Worm (Caenorhabditis elegans): ENCODE measurements around the gene C16B8.3.
A peak's percentile ranks its signal among the peaks of the same experiment; 100 is the strongest.

The C16B8.3 gene

ce11 chrX:3969980-3970403 lies 1.6 kb upstream of the C16B8.3 start:
- TF ChIP-seq snpc-4 (tag; optimal IDR thresholded peaks at IDR 0.05) = no peak
- TF ChIP-seq unc-130 (tag; optimal IDR thresholded peaks at IDR 0.05) = peak; percentile 87
- no peak; the same call in 1 of the 2 replicates for TF ChIP-seq unc-98 (GFP tag; IDR thresholded peaks at IDR 0.05)
- peak; percentile 52 for TF ChIP-seq fos-1 (tag; optimal IDR thresholded peaks at IDR 0.05)
- peak; percentile 62 to 72 for TF ChIP-seq lsy-2 (tag; optimal IDR thresholded peaks at IDR 0.05)
- peak; percentile 35 to 46 for TF ChIP-seq efl-1 (optimal IDR thresholded peaks at IDR 0.05)
- TF ChIP-seq efl-1 (GFP tag; optimal IDR thresholded peaks at IDR 0.05 in 1 of 2) = peak; percentile 7 to 95
- TF ChIP-seq ceh-8 (GFP tag; optimal IDR thresholded peaks at IDR 0.05) = no peak
- TF ChIP-seq ces-1 (GFP tag; optimal IDR thresholded peaks at IDR 0.05) = peak; percentile 0
- TF ChIP-seq lin-35 (GFP tag; optimal IDR thresholded peaks at IDR 0.05) = peak; percentile 43 to 78
- no peak for TF ChIP-seq unc-62 (GFP tag; optimal IDR thresholded peaks at IDR 0.05)
- TF ChIP-seq lin-15B (tag; optimal IDR thresholded peaks at IDR 0.05) = peak; percentile 12
- peak; percentile 77 for TF ChIP-seq nhr-77 (tag; optimal IDR thresholded peaks at IDR 0.05)
- TF ChIP-seq zag-1 (tag; optimal IDR thresholded peaks at IDR 0.05) = no peak
- peak; percentile 71 for TF ChIP-seq tbx-2 (tag; optimal IDR thresholded peaks at IDR 0.05)
- TF ChIP-seq fkh-4 (tag; optimal IDR thresholded peaks at IDR 0.05; ENCODE audit: borderline replicate concordance) = no peak
- TF ChIP-seq ztf-11 (tag; optimal IDR thresholded peaks at IDR 0.05) = peak in 1 of 2 experiments; percentile 49
- TF ChIP-seq rnt-1 (tag; optimal IDR thresholded peaks at IDR 0.05) = peak; percentile 83
- peak; percentile 74 for TF ChIP-seq xbp-1 (tag; optimal IDR thresholded peaks at IDR 0.05)
- TF ChIP-seq egl-13 (tag; optimal IDR thresholded peaks at IDR 0.05) = peak; percentile 44
- TF ChIP-seq nhr-85 (tag) = peak; percentile 94
- peak; percentile 66 for TF ChIP-seq lin-13 (GFP tag; optimal IDR thresholded peaks at IDR 0.05)
- peak; percentile 84 for TF ChIP-seq nhr-90 (tag; optimal IDR thresholded peaks at IDR 0.05; ENCODE audit: poor library complexity)
- TF ChIP-seq mdl-1 (tag; optimal IDR thresholded peaks at IDR 0.05) = peak in 1 of 2 experiments; percentile 77
- peak; percentile 91 for TF ChIP-seq mep-1 (tag; optimal IDR thresholded peaks at IDR 0.05)
- no peak for TF ChIP-seq ama-1 (optimal IDR thresholded peaks at IDR 0.05)
- TF ChIP-seq jun-1 (tag; optimal IDR thresholded peaks at IDR 0.05) = peak; percentile 55
- no peak for TF ChIP-seq nhr-84 (tag; optimal IDR thresholded peaks at IDR 0.05)
- TF ChIP-seq sox-4 (tag; optimal IDR thresholded peaks at IDR 0.05) = no peak
- no peak for TF ChIP-seq alr-1 (tag; optimal IDR thresholded peaks at IDR 0.05; ENCODE audit: borderline replicate concordance)
- peak; percentile 24 for TF ChIP-seq pag-3 (tag; optimal IDR thresholded peaks at IDR 0.05; ENCODE audit: borderline replicate concordance, insufficient read depth)
- TF ChIP-seq nhr-12 (tag; optimal IDR thresholded peaks at IDR 0.05) = no peak
- no peak for TF ChIP-seq ceh-90 (tag; optimal IDR thresholded peaks at IDR 0.05)
- no peak for TF ChIP-seq efl-3 (GFP tag; optimal IDR thresholded peaks at IDR 0.05)
- no peak for TF ChIP-seq nhr-76 (tag; optimal IDR thresholded peaks at IDR 0.05)
- TF ChIP-seq aly-2 (tag; optimal IDR thresholded peaks at IDR 0.05) = no peak
- peak; percentile 78 for TF ChIP-seq C16A3.4 (tag; optimal IDR thresholded peaks at IDR 0.05)
- TF ChIP-seq lin-39 (tag; optimal IDR thresholded peaks at IDR 0.05) = no peak
- no peak for TF ChIP-seq hlh-4 (tag; optimal IDR thresholded peaks at IDR 0.05)
- TF ChIP-seq sptf-1 (tag; optimal IDR thresholded peaks at IDR 0.05) = no peak
- TF ChIP-seq snu-23 (GFP tag; optimal IDR thresholded peaks at IDR 0.05) = peak; percentile 92
- TF ChIP-seq unc-86 (tag; optimal IDR thresholded peaks at IDR 0.05) = peak; percentile 68
- peak; percentile 59 for TF ChIP-seq mab-9 (GFP tag; IDR thresholded peaks at IDR 0.05)
- no peak for TF ChIP-seq hpl-2 (GFP tag; optimal IDR thresholded peaks at IDR 0.05)
- TF ChIP-seq sup-37 (GFP tag; optimal IDR thresholded peaks at IDR 0.05) = peak; percentile 12
- no peak for TF ChIP-seq nhr-237 (tag; optimal IDR thresholded peaks at IDR 0.05)
- peak in 2 of 3 experiments; percentile 5 to 14 for TF ChIP-seq dpl-1 (GFP tag; optimal IDR thresholded peaks at IDR 0.05)
- TF ChIP-seq pax-3 (tag; optimal IDR thresholded peaks at IDR 0.05) = peak; percentile 32
- no peak for TF ChIP-seq aha-1 (tag; optimal IDR thresholded peaks at IDR 0.05)
- peak; percentile 29 for TF ChIP-seq isw-1 (GFP tag; IDR thresholded peaks at IDR 0.05)
- peak; percentile 86 for TF ChIP-seq nhr-47 (tag; optimal IDR thresholded peaks at IDR 0.05)
- peak; percentile 69 to 70 (median 70) for TF ChIP-seq ceh-82 (tag; optimal IDR thresholded peaks at IDR 0.05)
- TF ChIP-seq zip-4 (GFP tag; optimal IDR thresholded peaks at IDR 0.05) = peak; percentile 45
- TF ChIP-seq lin-14 (GFP tag; optimal IDR thresholded peaks at IDR 0.05) = peak; percentile 89
